Worm (Caenorhabditis elegans) whole organism, young adult: ENCODE measurements around the gene W10G11.1.

Source experiments
- B0336.3 ChIP-seq: fragments of 200-800 bp; sonication (Bioruptor generic); IDR thresholded peaks from 2 replicates; pipeline ENCODE4 v1.3.6; 2022; ENCODE audit warnings: missing genetic modification characterization, missing compliant biosample characterization
- F22D6.2 ChIP-seq: sonication (generic microtip); optimal IDR thresholded peaks from 2 replicates; lab custom pipeline; 2016; ENCODE audit warnings: mild to moderate bottlenecking, missing genetic modification characterization, missing compliant biosample characterization
- F23B12.7 ChIP-seq: sonication (generic microtip); optimal IDR thresholded peaks from 2 replicates; lab custom pipeline; 2017; ENCODE audit warnings: missing genetic modification characterization, mild to moderate bottlenecking, missing compliant biosample characterization, antibody characterized with exemption, moderate library complexity; ENCODE audit not compliant: insufficient read depth
- F37B4.10 ChIP-seq: fragments of 200-800 bp; sonication (Bioruptor generic); IDR thresholded peaks from 2 replicates; pipeline ENCODE4 v1.3.6; 2022; ENCODE audit warnings: missing genetic modification characterization, missing compliant biosample characterization
- F57C9.4 ChIP-seq: sonication (generic microtip); optimal IDR thresholded peaks from 2 replicates; lab custom pipeline; 2017; ENCODE audit warnings: mild to moderate bottlenecking, missing genetic modification characterization, missing compliant biosample characterization
- K11D2.4 ChIP-seq: fragments of 200-800 bp; sonication (Bioruptor generic); IDR thresholded peaks from 2 replicates; pipeline ENCODE4 v1.3.6; 2022; ENCODE audit warnings: missing genetic modification reagents, missing genetic modification characterization, missing compliant biosample characterization
- K12H6.12 ChIP-seq: fragments of 200-800 bp; sonication (Bioruptor generic); optimal IDR thresholded peaks from 2 replicates; lab custom pipeline; 2018; ENCODE audit warnings: mild to moderate bottlenecking, missing genetic modification characterization, missing compliant biosample characterization
- T26A5.8 ChIP-seq: sonication (generic microtip); optimal IDR thresholded peaks from 2 replicates; lab custom pipeline; 2016; ENCODE audit warnings: missing genetic modification characterization, missing compliant biosample characterization
- Y53F4B.3 ChIP-seq: fragments of 200-800 bp; sonication (Bioruptor generic); IDR thresholded peaks from 2 replicates; pipeline ENCODE4 v1.3.6; 2022; ENCODE audit warnings: missing genetic modification reagents, missing genetic modification characterization, missing compliant biosample characterization
- Y56A3A.18 ChIP-seq: fragments of 200-800 bp; sonication (Bioruptor generic); IDR thresholded peaks from 2 replicates; pipeline ENCODE4 v1.3.6; 2022; ENCODE audit warnings: missing genetic modification reagents, missing genetic modification characterization, missing compliant biosample characterization
- Y95B8A.8 ChIP-seq: fragments of 200-800 bp; sonication (Bioruptor generic); IDR thresholded peaks from 2 replicates; pipeline ENCODE4 v1.3.6; 2022; ENCODE audit warnings: missing genetic modification reagents, missing genetic modification characterization, missing compliant biosample characterization
- aptf-2 ChIP-seq: fragments of 200-800 bp; sonication (Bioruptor generic); conservative IDR thresholded peaks from 2 replicates; pipeline ENCODE4 v1.3.6; 2022; ENCODE audit warnings: missing genetic modification reagents, missing genetic modification characterization, missing compliant biosample characterization
- atf-7 ChIP-seq: sonication (generic microtip); optimal IDR thresholded peaks from 2 replicates; lab custom pipeline; 2017; ENCODE audit warnings: mild to moderate bottlenecking, missing genetic modification characterization, missing compliant biosample characterization
- athp-1 ChIP-seq: sonication (generic microtip); optimal IDR thresholded peaks from 2 replicates; lab custom pipeline; 2017; ENCODE audit warnings: mild to moderate bottlenecking, missing genetic modification characterization, missing compliant biosample characterization
- bed-1 ChIP-seq: fragments of 200-800 bp; sonication (Bioruptor generic); IDR thresholded peaks from 2 replicates; pipeline ENCODE4 v1.3.6; 2022; ENCODE audit warnings: missing genetic modification reagents, missing genetic modification characterization, missing compliant biosample characterization
- bed-2 ChIP-seq: fragments of 200-800 bp; sonication (Bioruptor generic); IDR thresholded peaks from 2 replicates; pipeline ENCODE4 v1.3.6; 2022; ENCODE audit warnings: missing genetic modification reagents, missing genetic modification characterization, missing compliant biosample characterization
- ccch-3 ChIP-seq: fragments of 200-800 bp; sonication (Bioruptor generic); optimal IDR thresholded peaks from 2 replicates; lab custom pipeline; 2018; ENCODE audit warnings: mild to moderate bottlenecking, missing genetic modification characterization, missing compliant biosample characterization
- cebp-1 ChIP-seq, 2 experiments: fragments of 200-800 bp in 1 of 2; sonication (Bioruptor generic) in 1 of 2; sonication (generic microtip) in 1 of 2; IDR thresholded peaks in 1 of 2; optimal IDR thresholded peaks in 1 of 2; 2 replicates each; pipeline versions ENCODE4 v1.3.6 to Lab custom; 2017 to 2022; ENCODE audit warnings: missing compliant biosample characterization in 2 of 2, missing genetic modification characterization in 2 of 2, mild to moderate bottlenecking in 1 of 2, missing genetic modification reagents in 1 of 2, moderate library complexity in 1 of 2
- cebp-2 ChIP-seq: fragments of 200-800 bp; sonication (Bioruptor generic); IDR thresholded peaks from 2 replicates; pipeline ENCODE4 v1.3.6; 2022; ENCODE audit warnings: missing genetic modification characterization, missing compliant biosample characterization
- ceh-79 ChIP-seq: sonication (generic microtip); optimal IDR thresholded peaks from 2 replicates; lab custom pipeline; 2017; ENCODE audit warnings: mild to moderate bottlenecking, missing genetic modification characterization, missing compliant biosample characterization
- chd-7 ChIP-seq: sonication (generic microtip); optimal IDR thresholded peaks from 2 replicates; lab custom pipeline; 2016; ENCODE audit warnings: mild to moderate bottlenecking, missing genetic modification characterization, moderate library complexity, missing compliant biosample characterization
- dox-1 ChIP-seq: fragments of 200-800 bp; sonication (Bioruptor generic); IDR thresholded peaks from 2 replicates; pipeline ENCODE4 v1.3.6; 2022; ENCODE audit warnings: missing genetic modification reagents, missing genetic modification characterization, missing compliant biosample characterization
- egl-18 ChIP-seq: fragments of 200-800 bp; sonication (Bioruptor generic); IDR thresholded peaks from 2 replicates; pipeline ENCODE4 v1.3.6; 2022; ENCODE audit warnings: missing genetic modification reagents, missing genetic modification characterization, missing compliant biosample characterization
- ets-4 ChIP-seq: fragments of 200-800 bp; sonication (Bioruptor generic); optimal IDR thresholded peaks from 2 replicates; lab custom pipeline; 2018; ENCODE audit warnings: mild to moderate bottlenecking, missing genetic modification characterization, missing compliant biosample characterization
- fkh-3 ChIP-seq: sonication (generic microtip); optimal IDR thresholded peaks from 2 replicates; lab custom pipeline; 2016; ENCODE audit warnings: mild to moderate bottlenecking, missing genetic modification characterization, missing compliant biosample characterization
- let-526 ChIP-seq: fragments of 200-800 bp; sonication (Bioruptor generic); IDR thresholded peaks from 2 replicates; pipeline ENCODE4 v1.3.6; 2022; ENCODE audit warnings: missing genetic modification reagents, missing genetic modification characterization, missing compliant biosample characterization
- lin-26 ChIP-seq: fragments of 200-800 bp; sonication (Bioruptor generic); IDR thresholded peaks from 2 replicates; pipeline ENCODE4 v1.3.6; 2022; ENCODE audit warnings: missing genetic modification reagents, missing genetic modification characterization, missing compliant biosample characterization
- lin-35 ChIP-seq, 3 experiments: fragments of 150-350 bp in 2 of 3; sonication (generic microtip) in 1 of 3; optimal IDR thresholded peaks; 2 replicates each; lab custom pipeline; 2014 to 2018; ENCODE audit warnings: missing biosample characterization in 3 of 3, missing genetic modification characterization in 3 of 3, missing genetic modification reagents in 3 of 3
- lin-40 ChIP-seq: sonication (generic microtip); optimal IDR thresholded peaks from 2 replicates; lab custom pipeline; 2016; ENCODE audit warnings: missing genetic modification characterization, mild to moderate bottlenecking, missing compliant biosample characterization, missing genotype, missing genetic modification reagents
- lsy-27 ChIP-seq: sonication (generic microtip); optimal IDR thresholded peaks from 2 replicates; lab custom pipeline; 2017; ENCODE audit warnings: missing genetic modification characterization, mild to moderate bottlenecking, missing compliant biosample characterization, antibody characterized with exemption, missing genotype, borderline replicate concordance; ENCODE audit not compliant: insufficient read depth
- madf-10 ChIP-seq: sonication (generic microtip); optimal IDR thresholded peaks from 2 replicates; lab custom pipeline; 2016; ENCODE audit warnings: mild to moderate bottlenecking, missing genetic modification characterization, missing compliant biosample characterization
- nhr-120 ChIP-seq: fragments of 200-800 bp; sonication (Bioruptor generic); IDR thresholded peaks from 2 replicates; pipeline ENCODE4 v1.3.6; 2022; ENCODE audit warnings: missing genetic modification characterization, missing compliant biosample characterization
- nhr-179 ChIP-seq: sonication (generic microtip); optimal IDR thresholded peaks from 2 replicates; lab custom pipeline; 2016; ENCODE audit warnings: mild to moderate bottlenecking, missing genetic modification characterization, missing compliant biosample characterization
- pbrm-1 ChIP-seq: fragments of 200-800 bp; sonication (Bioruptor generic); IDR thresholded peaks from 2 replicates; pipeline ENCODE4 v1.3.6; 2022; ENCODE audit warnings: missing genetic modification reagents, missing genetic modification characterization, missing compliant biosample characterization
- rcor-1 ChIP-seq: fragments of 200-800 bp; sonication (Bioruptor generic); IDR thresholded peaks from 2 replicates; pipeline ENCODE4 v1.3.6; 2022; ENCODE audit warnings: missing genetic modification reagents, missing genetic modification characterization, missing compliant biosample characterization
- repo-1 ChIP-seq: sonication (generic microtip); optimal IDR thresholded peaks from 2 replicates; lab custom pipeline; 2017; ENCODE audit warnings: mild to moderate bottlenecking, missing genetic modification characterization, missing compliant biosample characterization
- rpc-1 ChIP-seq, 2 experiments: fragments of 150-350 bp in 1 of 2; sonication (generic microtip) in 1 of 2; optimal IDR thresholded peaks; 2 replicates each; lab custom pipeline; 2014 to 2018; ENCODE audit warnings: missing biosample characterization in 1 of 2, missing genetic modification characterization in 1 of 2, missing genetic modification reagents in 1 of 2, missing genotype in 1 of 2
- sea-2 ChIP-seq: fragments of 200-800 bp; sonication (Bioruptor generic); IDR thresholded peaks from 2 replicates; pipeline ENCODE4 v1.3.6; 2022; ENCODE audit warnings: missing genetic modification characterization, missing compliant biosample characterization
- snpc-1.3 ChIP-seq: sonication (generic microtip); optimal IDR thresholded peaks from 2 replicates; lab custom pipeline; 2017; ENCODE audit warnings: missing genetic modification characterization, mild to moderate bottlenecking, missing compliant biosample characterization, antibody characterized with exemption, moderate library complexity, missing genotype, missing genetic modification reagents; ENCODE audit not compliant: insufficient read depth
- sptf-2 ChIP-seq: fragments of 200-800 bp; sonication (Bioruptor generic); optimal IDR thresholded peaks from 2 replicates; lab custom pipeline; 2018; ENCODE audit warnings: mild to moderate bottlenecking, missing genetic modification characterization, missing compliant biosample characterization
- xnd-1 ChIP-seq: sonication (generic microtip); optimal IDR thresholded peaks from 2 replicates; lab custom pipeline; 2016; ENCODE audit warnings: missing genotype, missing genetic modification reagents, missing genetic modification characterization, missing compliant biosample characterization
- zim-3 ChIP-seq: sonication (generic microtip); optimal IDR thresholded peaks from 2 replicates; lab custom pipeline; 2017; ENCODE audit warnings: mild to moderate bottlenecking, missing genetic modification characterization, moderate library complexity, missing compliant biosample characterization
- ztf-18 ChIP-seq: sonication (generic microtip); optimal IDR thresholded peaks from 2 replicates; lab custom pipeline; 2016; ENCODE audit warnings: missing genotype, mild to moderate bottlenecking, missing genetic modification characterization, missing compliant biosample characterization
- ztf-22 ChIP-seq: fragments of 200-800 bp; sonication (Bioruptor generic); optimal IDR thresholded peaks from 2 replicates; lab custom pipeline; 2018; ENCODE audit warnings: mild to moderate bottlenecking, missing genetic modification characterization, moderate library complexity, missing compliant biosample characterization
- ztf-25 ChIP-seq: fragments of 200-800 bp; sonication (Bioruptor generic); IDR thresholded peaks from 2 replicates; pipeline ENCODE4 v1.3.6; 2022; ENCODE audit warnings: missing genetic modification reagents, missing genetic modification characterization, missing compliant biosample characterization
- ztf-3 ChIP-seq: fragments of 200-800 bp; sonication (Bioruptor generic); optimal IDR thresholded peaks from 2 replicates; lab custom pipeline; 2018; ENCODE audit warnings: mild to moderate bottlenecking, missing genetic modification characterization, missing compliant biosample characterization

W10G11.1 gene

ce11 chrII:3520988-3521850 is 39.3 kb downstream of the W10G11.1 start, which contains the start of gene W09G10.9 (continued):
- peak; percentile 14 for TF ChIP-seq chd-7 (tag; lab: Kevin White, UChicago)
- peak; percentile 49; the same call in 1 of the 2 replicates for TF ChIP-seq B0336.3
- no peak for TF ChIP-seq ccch-3 (GFP tag; lab: Kevin White, UChicago)
- TF ChIP-seq ztf-25 (GFP tag; lab: Robert Waterston, UW), result peak; percentile 77; the same call in 1 of the 2 replicates
- TF ChIP-seq F57C9.4 (tag; lab: Kevin White, UChicago), result no peak
- TF ChIP-seq ets-4, result no peak
- TF ChIP-seq F23B12.7 (tag; lab: Kevin White, UChicago), result peak; percentile 57
- no peak for TF ChIP-seq ceh-79 (tag; lab: Kevin White, UChicago)
- peak; percentile 54 for TF ChIP-seq K12H6.12
- no peak for TF ChIP-seq ztf-22 (GFP tag; lab: Kevin White, UChicago)
- TF ChIP-seq ztf-18, result peak; percentile 23
- no peak for TF ChIP-seq lin-35 (GFP tag; optimal IDR thresholded peaks at IDR 0.05; lab: Kevin White, UChicago)
- no peak for TF ChIP-seq cebp-2
- TF ChIP-seq let-526 (GFP tag; lab: Robert Waterston, UW), result peak; percentile 58; the same call in 1 of the 2 replicates
- TF ChIP-seq sptf-2 (GFP tag; lab: Kevin White, UChicago), result no peak
- no peak for TF ChIP-seq repo-1 (tag; lab: Kevin White, UChicago)
- TF ChIP-seq bed-1 (GFP tag; lab: Robert Waterston, UW), result no peak
- no peak for TF ChIP-seq F22D6.2 (tag; lab: Kevin White, UChicago)
- peak; percentile 23 for TF ChIP-seq atf-7 (tag; lab: Kevin White, UChicago)
- TF ChIP-seq zim-3 (tag; lab: Kevin White, UChicago), result no peak
- TF ChIP-seq F37B4.10, result no peak
- TF ChIP-seq lsy-27, result no peak
- TF ChIP-seq Y53F4B.3, result peak; percentile 44; the same call in 1 of the 2 replicates
- peak; percentile 84 for TF ChIP-seq K11D2.4 (GFP tag; lab: Robert Waterston, UW)
- peak; percentile 82 for TF ChIP-seq rcor-1 (GFP tag; lab: Robert Waterston, UW)
- peak; percentile 68 for TF ChIP-seq rpc-1 (optimal IDR thresholded peaks at IDR 0.05; lab: Kevin White, UChicago)
- TF ChIP-seq rpc-1 (tag; optimal IDR thresholded peaks at IDR 0.05; lab: Kevin White, UChicago), result peak; percentile 73
- no peak for TF ChIP-seq aptf-2 (GFP tag; lab: Robert Waterston, UW)
- peak; percentile 81 for TF ChIP-seq lin-26 (GFP tag; lab: Robert Waterston, UW)
- TF ChIP-seq madf-10 (tag; lab: Kevin White, UChicago), result peak; percentile 44
- no peak for TF ChIP-seq egl-18 (GFP tag; lab: Robert Waterston, UW)
- TF ChIP-seq lin-40 (tag; lab: Kevin White, UChicago), result peak; percentile 61
- TF ChIP-seq cebp-1 (GFP tag; IDR thresholded peaks at IDR 0.05; lab: Robert Waterston, UW), result no peak
- peak; percentile 65 for TF ChIP-seq cebp-1 (tag; optimal IDR thresholded peaks at IDR 0.05; lab: Kevin White, UChicago)
- no peak for TF ChIP-seq ztf-3 (GFP tag; lab: Kevin White, UChicago)
- no peak for TF ChIP-seq nhr-179 (tag; lab: Kevin White, UChicago)
- TF ChIP-seq sea-2 (GFP tag; lab: Robert Waterston, UW), result no peak
- TF ChIP-seq xnd-1 (tag; lab: Kevin White, UChicago), result no peak
- TF ChIP-seq Y95B8A.8 (GFP tag; lab: Robert Waterston, UW), result peak; percentile 83
- TF ChIP-seq nhr-120 (GFP tag; lab: Robert Waterston, UW), result no peak
- TF ChIP-seq snpc-1.3 (tag; lab: Kevin White, UChicago), result peak; percentile 52
- 0 out of 2 replicates have a peak, but pooled peaks have one; percentile 15 for TF ChIP-seq Y56A3A.18 (GFP tag; lab: Robert Waterston, UW)
- peak; percentile 91 for TF ChIP-seq pbrm-1
- TF ChIP-seq athp-1 (tag; lab: Kevin White, UChicago), result peak; percentile 9
- TF ChIP-seq T26A5.8 (tag; lab: Kevin White, UChicago), result no peak
- TF ChIP-seq bed-2, result no peak
- TF ChIP-seq dox-1 (GFP tag; lab: Robert Waterston, UW), result peak; percentile 91
- no peak for TF ChIP-seq fkh-3 (tag; lab: Kevin White, UChicago)
